Fruit fly (Drosophila melanogaster) whole organism, prepupa: ENCODE results near the gene Pez.
A peak's percentile ranks its signal among the peaks of the same experiment; 100 is the strongest.

Source experiments
- Blimp-1 ChIP-seq: fragments of 200-800 bp; sonication (Bioruptor generic); optimal IDR thresholded peaks from 3 replicates; lab custom pipeline; 2017; ENCODE audit warnings: missing biosample characterization, missing genetic modification characterization, mild to moderate bottlenecking, moderate library complexity, missing genetic modification reagents
- CG10669 ChIP-seq: fragments of 200-800 bp; sonication (Bioruptor generic); optimal IDR thresholded peaks from 3 replicates; lab custom pipeline; 2018; ENCODE audit warnings: missing biosample characterization, mild to moderate bottlenecking, missing genetic modification characterization, moderate library complexity
- CG11294 ChIP-seq: fragments of 200-800 bp; sonication (Bioruptor generic); IDR thresholded peaks from 2 replicates; pipeline ENCODE4 v1.3.6; 2022; ENCODE audit warnings: missing biosample characterization, missing genetic modification characterization
- CG11762 ChIP-seq: fragments of 200-800 bp; sonication (Bioruptor generic); optimal IDR thresholded peaks from 3 replicates; lab custom pipeline; 2016; ENCODE audit warnings: missing biosample characterization, missing genetic modification characterization; ENCODE audit not compliant: insufficient read depth
- CG15336 ChIP-seq: fragments of 200-800 bp; sonication (Bioruptor generic); IDR thresholded peaks from 2 replicates; pipeline ENCODE4 v1.3.6; 2022; ENCODE audit warnings: missing biosample characterization, missing genetic modification characterization
- CG3032 ChIP-seq: fragments of 200-800 bp; optimal IDR thresholded peaks from 2 replicates; lab custom pipeline; 2019; ENCODE audit warnings: missing biosample characterization, mild to moderate bottlenecking, missing genetic modification characterization, moderate library complexity
- CG31627 ChIP-seq: fragments of 200-800 bp; sonication (Bioruptor generic); optimal IDR thresholded peaks from 3 replicates; lab custom pipeline; 2016; ENCODE audit warnings: missing biosample characterization, missing genetic modification characterization
- CG34406 ChIP-seq: fragments of 200-800 bp; sonication (Bioruptor generic); optimal IDR thresholded peaks from 3 replicates; lab custom pipeline; 2016; ENCODE audit warnings: missing biosample characterization, missing genetic modification characterization
- CG6163 ChIP-seq: fragments of 200-800 bp; sonication (Bioruptor generic); IDR thresholded peaks from 3 replicates; pipeline ENCODE4 v1.3.6; 2022; ENCODE audit warnings: missing biosample characterization, missing genetic modification characterization
- CG6276 ChIP-seq: fragments of 200-800 bp; sonication (Bioruptor generic); optimal IDR thresholded peaks from 2 replicates; lab custom pipeline; 2017; ENCODE audit warnings: missing biosample characterization, mild to moderate bottlenecking, missing genetic modification characterization
- CG6792 ChIP-seq: fragments of 200-800 bp; sonication (Bioruptor generic); optimal IDR thresholded peaks from 3 replicates; lab custom pipeline; 2016; ENCODE audit warnings: missing biosample characterization, missing genetic modification characterization
- CG6808 ChIP-seq: fragments of 200-800 bp; sonication (Bioruptor generic); optimal IDR thresholded peaks from 3 replicates; lab custom pipeline; 2017; ENCODE audit warnings: missing biosample characterization, missing genetic modification characterization, mild to moderate bottlenecking, moderate library complexity, missing genetic modification reagents
- CG7368 ChIP-seq: fragments of 200-800 bp; sonication (Bioruptor generic); optimal IDR thresholded peaks from 3 replicates; lab custom pipeline; 2016; ENCODE audit warnings: missing biosample characterization, missing genetic modification characterization
- CG8119 ChIP-seq: fragments of 200-800 bp; sonication (Bioruptor generic); IDR thresholded peaks from 3 replicates; pipeline ENCODE4 v1.3.6; 2022; ENCODE audit warnings: missing biosample characterization, missing genetic modification characterization
- CG8632 ChIP-seq: fragments of 200-800 bp; sonication (Bioruptor generic); optimal IDR thresholded peaks from 3 replicates; lab custom pipeline; 2016; ENCODE audit warnings: missing biosample characterization, missing genetic modification characterization
- CG9139 ChIP-seq: fragments of 200-800 bp; sonication (Bioruptor generic); optimal IDR thresholded peaks from 3 replicates; lab custom pipeline; 2017; ENCODE audit warnings: missing biosample characterization, mild to moderate bottlenecking, missing genetic modification characterization
- Eip75B ChIP-seq: fragments of 200-800 bp; sonication (Bioruptor generic); optimal IDR thresholded peaks from 3 replicates; lab custom pipeline; 2016; ENCODE audit warnings: missing biosample characterization, missing genetic modification characterization
- Ets21C ChIP-seq: fragments of 200-800 bp; sonication (Bioruptor generic); optimal IDR thresholded peaks from 3 replicates; lab custom pipeline; 2016; ENCODE audit warnings: missing biosample characterization, missing genetic modification characterization
- Ets96B ChIP-seq: fragments of 200-800 bp; optimal IDR thresholded peaks from 2 replicates; lab custom pipeline; 2019; ENCODE audit warnings: missing biosample characterization, mild to moderate bottlenecking, missing genetic modification characterization, moderate library complexity
- Gug ChIP-seq: fragments of 200-800 bp; sonication (Bioruptor generic); IDR thresholded peaks from 2 replicates; pipeline ENCODE4 v1.3.6; 2022; ENCODE audit warnings: missing biosample characterization, missing genetic modification characterization
- Hr38 ChIP-seq: sonication (Bioruptor generic); optimal IDR thresholded peaks from 2 replicates; lab custom pipeline; 2016; ENCODE audit warnings: missing biosample characterization, missing genetic modification characterization
- Hr39 ChIP-seq: fragments of 200-800 bp; sonication (Bioruptor generic); optimal IDR thresholded peaks from 2 replicates; lab custom pipeline; 2016; ENCODE audit warnings: missing biosample characterization, missing genetic modification characterization
- Lpt ChIP-seq: fragments of 200-800 bp; sonication (Bioruptor generic); optimal IDR thresholded peaks from 3 replicates; lab custom pipeline; 2016; ENCODE audit warnings: missing biosample characterization, missing genetic modification characterization
- Met ChIP-seq: fragments of 200-800 bp; sonication (Bioruptor generic); optimal IDR thresholded peaks from 3 replicates; lab custom pipeline; 2016; ENCODE audit warnings: missing biosample characterization, missing genetic modification characterization
- Smox ChIP-seq: fragments of 200-800 bp; sonication (Bioruptor generic); optimal IDR thresholded peaks from 3 replicates; lab custom pipeline; 2016; ENCODE audit warnings: missing biosample characterization, missing genetic modification characterization
- Sox102F ChIP-seq: fragments of 200-800 bp; sonication (Bioruptor generic); optimal IDR thresholded peaks from 2 replicates; lab custom pipeline; 2016; ENCODE audit warnings: missing biosample characterization, mild to moderate bottlenecking, missing genetic modification characterization
- Sox14 ChIP-seq: fragments of 200-800 bp; sonication (Bioruptor generic); optimal IDR thresholded peaks from 3 replicates; lab custom pipeline; 2016; ENCODE audit warnings: missing biosample characterization, missing genetic modification characterization
- Sox15 ChIP-seq: fragments of 200-800 bp; sonication (Bioruptor generic); optimal IDR thresholded peaks from 3 replicates; lab custom pipeline; 2016; ENCODE audit warnings: missing biosample characterization, missing genetic modification characterization
- achi ChIP-seq: fragments of 200-800 bp; sonication (Bioruptor generic); optimal IDR thresholded peaks from 3 replicates; lab custom pipeline; 2016; ENCODE audit warnings: missing biosample characterization, missing genetic modification characterization
- acj6 ChIP-seq: fragments of 200-800 bp; sonication (Bioruptor generic); optimal IDR thresholded peaks from 3 replicates; lab custom pipeline; 2016; ENCODE audit warnings: missing biosample characterization, missing genetic modification characterization
- cyc ChIP-seq: fragments of 200-800 bp; sonication (Bioruptor generic); optimal IDR thresholded peaks from 3 replicates; lab custom pipeline; 2016; ENCODE audit warnings: missing biosample characterization, missing genetic modification characterization
- dac ChIP-seq: fragments of 200-800 bp; sonication (Bioruptor generic); optimal IDR thresholded peaks from 2 replicates; lab custom pipeline; 2017; ENCODE audit warnings: missing biosample characterization, mild to moderate bottlenecking, missing genetic modification characterization
- dsx ChIP-seq: fragments of 200-800 bp; optimal IDR thresholded peaks from 3 replicates; lab custom pipeline; 2019; ENCODE audit warnings: missing biosample characterization, mild to moderate bottlenecking, missing genetic modification characterization, moderate library complexity; ENCODE audit not compliant: poor library complexity, severe bottlenecking
- eg ChIP-seq: fragments of 200-800 bp; sonication (Bioruptor generic); IDR thresholded peaks from 3 replicates; pipeline ENCODE4 v1.3.6; 2022; ENCODE audit warnings: missing biosample characterization, missing genetic modification characterization
- fd59A ChIP-seq: fragments of 200-800 bp; sonication (Bioruptor generic); optimal IDR thresholded peaks from 2 replicates; lab custom pipeline; 2017; ENCODE audit warnings: missing biosample characterization, mild to moderate bottlenecking, missing genetic modification characterization, missing genetic modification reagents
- fkh ChIP-seq: fragments of 200-800 bp; sonication (Bioruptor generic); optimal IDR thresholded peaks from 3 replicates; lab custom pipeline; 2017; ENCODE audit warnings: missing biosample characterization, mild to moderate bottlenecking, missing genetic modification characterization, moderate library complexity
- lz ChIP-seq: fragments of 200-800 bp; sonication (Bioruptor generic); optimal IDR thresholded peaks from 3 replicates; lab custom pipeline; 2016; ENCODE audit warnings: missing biosample characterization, missing genetic modification characterization
- net ChIP-seq: fragments of 200-800 bp; sonication (Bioruptor generic); optimal IDR thresholded peaks from 3 replicates; lab custom pipeline; 2016; ENCODE audit warnings: missing biosample characterization, missing genetic modification characterization
- pdm3 ChIP-seq: fragments of 200-800 bp; sonication (Bioruptor generic); optimal IDR thresholded peaks from 3 replicates; lab custom pipeline; 2016; ENCODE audit warnings: missing biosample characterization, missing genetic modification characterization
- salr ChIP-seq, 2 experiments: fragments of 200-800 bp; sonication (Bioruptor generic); optimal IDR thresholded peaks; 3 replicates each; lab custom pipeline; 2016 to 2018; ENCODE audit warnings: missing biosample characterization in 2 of 2, missing genetic modification characterization in 2 of 2, mild to moderate bottlenecking in 1 of 2
- spab ChIP-seq: fragments of 200-800 bp; sonication (Bioruptor generic); optimal IDR thresholded peaks from 2 replicates; lab custom pipeline; 2017; ENCODE audit warnings: missing biosample characterization, mild to moderate bottlenecking, missing genetic modification characterization, missing genetic modification reagents
- ss ChIP-seq, 2 experiments: fragments of 200-800 bp; sonication (Bioruptor generic); optimal IDR thresholded peaks; 2 replicates in 1 of 2; 3 replicates in 1 of 2; lab custom pipeline; 2017 to 2018; ENCODE audit warnings: mild to moderate bottlenecking in 2 of 2, missing biosample characterization in 2 of 2, missing genetic modification characterization in 2 of 2, moderate library complexity in 1 of 2
- svp ChIP-seq: fragments of 200-800 bp; sonication (Bioruptor generic); peaks from one replicate; lab custom pipeline; 2016; ENCODE audit warnings: missing biosample characterization, missing genetic modification characterization
- topi ChIP-seq: fragments of 200-800 bp; sonication (Bioruptor generic); optimal IDR thresholded peaks from 3 replicates; lab custom pipeline; 2016; ENCODE audit warnings: missing biosample characterization, missing genetic modification characterization
- vri ChIP-seq: fragments of 200-800 bp; sonication (Bioruptor generic); optimal IDR thresholded peaks from 3 replicates; lab custom pipeline; 2016; ENCODE audit warnings: missing biosample characterization, mild to moderate bottlenecking, missing genetic modification characterization

Gene Pez

DNA sequence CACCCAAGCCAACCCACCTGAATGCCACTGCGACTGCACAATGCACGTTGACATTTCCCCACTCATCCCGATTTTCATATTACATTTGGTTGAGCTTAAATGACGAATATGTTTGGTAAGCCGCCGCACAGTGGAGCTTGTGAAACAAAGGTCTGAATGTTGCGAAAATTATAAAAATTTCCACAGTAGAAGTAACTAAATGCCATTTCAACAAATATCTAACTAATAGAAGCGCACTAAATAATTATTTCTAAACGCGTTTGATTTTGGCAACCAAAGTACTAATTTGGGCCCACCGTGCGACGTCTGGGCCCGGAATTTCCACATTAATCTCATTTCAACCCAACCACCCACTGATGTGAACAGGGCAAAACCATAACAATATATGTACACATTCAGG lies 31.6 kb downstream of the Pez start (continued):
- TF ChIP-seq pdm3 (peak; percentile 46), salr (GFP tag; optimal IDR thresholded peaks at IDR 0.05; lab: Kevin White, UChicago) (peak in 1 of 2 experiments; percentile 25), CG7368 (GFP tag; lab: Kevin White, UChicago) (peak; percentile 6), eg (GFP tag; lab: Robert Waterston, UW) (peak; percentile 43; the same call in 1 of the 3 replicates), Smox (peak; percentile 47), svp (GFP tag; lab: Kevin White, UChicago) (peak; percentile 71), Ets21C (GFP tag; lab: Kevin White, UChicago) (peak; percentile 29), CG3032 (tag; lab: Kevin White, UChicago) (no peak), CG31627 (GFP tag; lab: Kevin White, UChicago) (peak; percentile 40), Hr39 (GFP tag; lab: Kevin White, UChicago) (peak; percentile 46), topi (peak; percentile 30), spab (GFP tag; lab: Kevin White, UChicago) (peak; percentile 9), fd59A (no peak), CG15336 (GFP tag; lab: Robert Waterston, UW) (no peak)

DNA sequence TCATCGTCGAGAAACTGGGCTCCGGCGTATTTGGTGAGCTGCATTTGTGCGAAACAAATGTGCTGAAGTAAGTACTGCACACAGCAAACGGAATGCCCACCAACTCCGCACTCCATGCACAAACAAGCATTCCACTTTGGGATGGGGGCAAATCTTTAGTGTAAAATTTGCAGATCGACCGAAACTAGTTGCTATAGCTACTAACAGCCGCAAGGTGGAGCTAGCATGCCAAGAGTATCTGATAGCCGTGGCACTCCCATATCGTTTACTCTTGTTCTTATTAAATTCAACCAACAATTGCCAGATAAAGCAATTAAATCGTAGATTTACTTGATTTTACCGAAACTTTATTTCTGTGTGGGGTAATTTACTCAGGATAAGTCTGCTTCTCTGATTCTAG lies 36.9 kb downstream of the Pez start:
- TF ChIP-seq CG34406 (no peak), Sox14 (GFP tag; lab: Kevin White, UChicago) (no peak), CG11762 (GFP tag; lab: Kevin White, UChicago) (no peak), Hr39 (GFP tag; lab: Kevin White, UChicago) (no peak), pdm3 (no peak), Lpt (GFP tag; lab: Kevin White, UChicago) (no peak), Sox15 (GFP tag; lab: Kevin White, UChicago) (no peak), Met (GFP tag; lab: Kevin White, UChicago) (no peak), CG3032 (tag; lab: Kevin White, UChicago) (no peak), cyc (no peak), dac (GFP tag; lab: Kevin White, UChicago) (no peak), fkh (GFP tag; lab: Kevin White, UChicago) (no peak), spab (GFP tag; lab: Kevin White, UChicago) (no peak), CG8119 (GFP tag; lab: Robert Waterston, UW) (no peak), CG10669 (GFP tag; lab: Kevin White, UChicago) (no peak), CG6792 (GFP tag; lab: Kevin White, UChicago) (no peak), CG9139 (GFP tag; lab: Kevin White, UChicago) (no peak), Smox (no peak)

DNA sequence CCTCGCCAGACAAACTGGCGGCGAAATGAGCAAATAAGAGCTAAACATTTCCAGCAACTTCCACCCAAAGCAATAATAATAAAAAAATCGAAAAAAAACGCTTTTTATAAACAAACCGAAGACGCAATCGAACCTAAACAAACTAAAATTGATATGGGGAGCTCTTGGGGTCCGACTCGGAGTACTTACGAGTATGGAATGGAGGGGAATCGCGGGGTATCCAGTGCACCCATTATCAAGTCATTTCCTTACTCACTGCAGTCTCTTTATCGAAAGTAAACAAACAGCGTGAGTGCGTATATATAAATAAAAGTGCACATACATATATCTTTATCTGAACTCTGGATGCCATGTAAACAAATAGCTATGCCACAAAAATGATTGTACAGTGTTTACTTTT lies 46.9 kb downstream of the Pez start:
- TF ChIP-seq acj6 (GFP tag; lab: Kevin White, UChicago) (no peak), topi (no peak), CG6276 (GFP tag; lab: Kevin White, UChicago) (peak; percentile 30), cyc (no peak), Sox102F (GFP tag; lab: Kevin White, UChicago) (peak; percentile 3), vri (GFP tag; lab: Kevin White, UChicago) (peak; percentile 34), CG10669 (GFP tag; lab: Kevin White, UChicago) (no peak), Blimp-1 (GFP tag; lab: Kevin White, UChicago) (no peak), net (GFP tag; lab: Kevin White, UChicago) (no peak), Ets21C (GFP tag; lab: Kevin White, UChicago) (no peak), Ets96B (tag; lab: Kevin White, UChicago) (no peak), Lpt (GFP tag; lab: Kevin White, UChicago) (no peak), CG6163 (no peak), CG6808 (GFP tag; lab: Kevin White, UChicago) (peak; percentile 0), achi (GFP tag; lab: Kevin White, UChicago) (no peak), CG15336 (GFP tag; lab: Robert Waterston, UW) (no peak), lz (GFP tag; lab: Kevin White, UChicago) (no peak), CG8632 (GFP tag; lab: Kevin White, UChicago) (peak; percentile 40), CG11294 (no peak), CG11762 (GFP tag; lab: Kevin White, UChicago) (no peak), Hr38 (GFP tag; lab: Kevin White, UChicago) (no peak), spab (GFP tag; lab: Kevin White, UChicago) (no peak), dsx (GFP tag; lab: Kevin White, UChicago) (no peak), CG3032 (tag; lab: Kevin White, UChicago) (no peak), Gug (GFP tag; lab: Robert Waterston, UW) (0 out of 2 replicates have a peak, but pooled peaks have one; percentile 9), Sox14 (GFP tag; lab: Kevin White, UChicago) (no peak), ss (GFP tag; optimal IDR thresholded peaks at IDR 0.05; lab: Kevin White, UChicago) (no peak), fkh (GFP tag; lab: Kevin White, UChicago) (peak; percentile 86), CG9139 (GFP tag; lab: Kevin White, UChicago) (no peak), fd59A (no peak), salr (GFP tag; optimal IDR thresholded peaks at IDR 0.05; lab: Kevin White, UChicago) (no peak), Eip75B (GFP tag; lab: Kevin White, UChicago) (no peak), CG8119 (GFP tag; lab: Robert Waterston, UW) (no peak), eg (GFP tag; lab: Robert Waterston, UW) (no peak), CG6792 (GFP tag; lab: Kevin White, UChicago) (no peak)
